Worm (Caenorhabditis elegans): Measurements from ENCODE around the gene mec-2.
A peak's percentile ranks its signal among the peaks of the same experiment; 100 is the strongest.

Gene mec-2

ce11 chrX:5628432-5628977 is 61.0 kb downstream of the mec-2 start (continued):
- TF ChIP-seq pha-4 (GFP tag; IDR thresholded peaks at IDR 0.05) (no peak), pha-4 (tag; optimal IDR thresholded peaks at IDR 0.05) (no peak), php-3 (GFP tag; IDR thresholded peaks at IDR 0.05) (0 out of 2 replicates have a peak, but pooled peaks have one; percentile 44), madf-5 (GFP tag; IDR thresholded peaks at IDR 0.05) (no peak), fkh-10 (GFP tag; optimal IDR thresholded peaks at IDR 0.05) (no peak), egl-27 (tag; optimal IDR thresholded peaks at IDR 0.05) (no peak), hlh-30 (tag; optimal IDR thresholded peaks at IDR 0.05; ENCODE audit: insufficient read depth) (peak; percentile 60), F10B5.3 (tag; optimal IDR thresholded peaks at IDR 0.05) (no peak), nhr-28 (tag; optimal IDR thresholded peaks at IDR 0.05) (peak; percentile 41), ztf-11 (tag; optimal IDR thresholded peaks at IDR 0.05) (no peak), ces-1 (GFP tag; optimal IDR thresholded peaks at IDR 0.05) (no peak), nhr-76 (tag; optimal IDR thresholded peaks at IDR 0.05) (no peak), zip-11 (GFP tag; IDR thresholded peaks at IDR 0.05) (no peak), Y5F2A.4 (GFP tag; optimal IDR thresholded peaks at IDR 0.05) (no peak), snpc-1.2 (GFP tag; IDR thresholded peaks at IDR 0.05) (no peak), daf-8 (GFP tag; IDR thresholded peaks at IDR 0.05) (no peak), sdz-12 (GFP tag; optimal IDR thresholded peaks at IDR 0.05) (no peak), hmg-1.1 (GFP tag; IDR thresholded peaks at IDR 0.05) (no peak), dve-1 (tag; optimal IDR thresholded peaks at IDR 0.05; ENCODE audit: insufficient read depth) (no peak), ceh-32 (tag; optimal IDR thresholded peaks at IDR 0.05; ENCODE audit: poor library complexity) (no peak), gei-8 (GFP tag; optimal IDR thresholded peaks at IDR 0.05) (no peak), fos-1 (tag; optimal IDR thresholded peaks at IDR 0.05) (no peak), mxl-2 (GFP tag; conservative IDR thresholded peaks at IDR 0.05) (no peak), mdl-1 (tag; optimal IDR thresholded peaks at IDR 0.05) (peak; percentile 27 to 81), mep-1 (tag; optimal IDR thresholded peaks at IDR 0.05) (no peak), ceh-20 (GFP tag; IDR thresholded peaks at IDR 0.05) (no peak)

DNA sequence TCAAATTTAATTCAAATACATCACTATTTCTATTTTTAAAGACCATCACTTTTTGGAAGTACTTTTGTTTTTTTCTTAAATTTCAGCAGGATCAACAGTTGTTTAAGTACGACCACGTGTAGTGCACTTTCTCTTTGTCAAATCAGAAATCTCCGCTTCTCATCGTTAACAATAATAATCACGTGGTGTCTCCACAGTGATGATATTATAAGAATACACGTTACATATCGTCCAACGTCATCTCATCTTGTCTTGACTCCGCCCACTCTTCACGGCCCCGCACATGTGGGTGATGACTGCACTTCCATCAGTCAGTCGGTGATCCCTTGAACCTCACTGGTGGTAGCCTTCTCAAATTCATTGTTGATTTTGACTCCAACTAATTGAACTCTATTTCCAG is 62.4 kb downstream of the mec-2 start, which contains the start of gene argn-1:
TSS of gene argn-1 (plus strand) at position 83 of the 400 bp plus-strand sequence.
- TF ChIP-seq hlh-30 (tag; optimal IDR thresholded peaks at IDR 0.05; ENCODE audit: insufficient read depth) (peak; percentile 75), unc-130 (GFP tag; optimal IDR thresholded peaks at IDR 0.05) (no peak), mdl-1 (tag; optimal IDR thresholded peaks at IDR 0.05) (peak; percentile 13 to 65), nhr-77 (tag; optimal IDR thresholded peaks at IDR 0.05) (no peak), ceh-82 (tag; optimal IDR thresholded peaks at IDR 0.05) (no peak), hlh-11 (tag; optimal IDR thresholded peaks at IDR 0.05) (peak; percentile 72), unc-62 (GFP tag; optimal IDR thresholded peaks at IDR 0.05 in 1 of 2) (no peak), unc-62 (tag; optimal IDR thresholded peaks at IDR 0.05) (no peak), dve-1 (tag; optimal IDR thresholded peaks at IDR 0.05; ENCODE audit: insufficient read depth) (no peak), dmd-6 (GFP tag; IDR thresholded peaks at IDR 0.05) (peak; percentile 45), fkh-10 (GFP tag; optimal IDR thresholded peaks at IDR 0.05) (no peak), zfp-3 (GFP tag; conservative IDR thresholded peaks at IDR 0.05) (no peak), ceh-28 (tag; optimal IDR thresholded peaks at IDR 0.05) (no peak), pha-4 (GFP tag; IDR thresholded peaks at IDR 0.05) (no peak), pha-4 (tag; optimal IDR thresholded peaks at IDR 0.05) (no peak), nhr-25 (tag; optimal IDR thresholded peaks at IDR 0.05; ENCODE audit: borderline replicate concordance, insufficient read depth) (peak; percentile 53), nhr-28 (tag; optimal IDR thresholded peaks at IDR 0.05) (peak; percentile 82), mxl-3 (GFP tag; optimal IDR thresholded peaks at IDR 0.05) (peak; percentile 96), ztf-11 (tag; optimal IDR thresholded peaks at IDR 0.05) (no peak), nhr-48 (tag; optimal IDR thresholded peaks at IDR 0.05) (peak; percentile 58), lsy-2 (tag; optimal IDR thresholded peaks at IDR 0.05) (peak in 1 of 2 experiments; percentile 41), madf-5 (GFP tag; IDR thresholded peaks at IDR 0.05) (0 out of 4 replicates have a peak, but pooled peaks of 1 of the 2 experiments have one; percentile 17)

Measured in whole organism, L4 larva.